Fruit fly (Drosophila melanogaster) whole organism, prepupa: ENCODE measurements around the gene CG7556.

ENCODE experiments used
- CG10669 ChIP-seq: fragments of 200-800 bp; sonication (Bioruptor generic); optimal IDR thresholded peaks from 3 replicates; lab custom pipeline; 2018; ENCODE audit warnings: missing biosample characterization, mild to moderate bottlenecking, missing genetic modification characterization, moderate library complexity
- CG11762 ChIP-seq: fragments of 200-800 bp; sonication (Bioruptor generic); optimal IDR thresholded peaks from 3 replicates; lab custom pipeline; 2016; ENCODE audit warnings: missing biosample characterization, missing genetic modification characterization; ENCODE audit not compliant: insufficient read depth
- CG6276 ChIP-seq: fragments of 200-800 bp; sonication (Bioruptor generic); optimal IDR thresholded peaks from 2 replicates; lab custom pipeline; 2017; ENCODE audit warnings: missing biosample characterization, mild to moderate bottlenecking, missing genetic modification characterization
- CG6792 ChIP-seq: fragments of 200-800 bp; sonication (Bioruptor generic); optimal IDR thresholded peaks from 3 replicates; lab custom pipeline; 2016; ENCODE audit warnings: missing biosample characterization, missing genetic modification characterization
- Hr39 ChIP-seq: fragments of 200-800 bp; sonication (Bioruptor generic); optimal IDR thresholded peaks from 2 replicates; lab custom pipeline; 2016; ENCODE audit warnings: missing biosample characterization, missing genetic modification characterization
- Hr4 ChIP-seq: fragments of 200-800 bp; sonication (Bioruptor generic); optimal IDR thresholded peaks from 3 replicates; lab custom pipeline; 2016; ENCODE audit warnings: missing biosample characterization, missing genetic modification characterization
- Sox14 ChIP-seq: fragments of 200-800 bp; sonication (Bioruptor generic); optimal IDR thresholded peaks from 3 replicates; lab custom pipeline; 2016; ENCODE audit warnings: missing biosample characterization, missing genetic modification characterization
- acj6 ChIP-seq: fragments of 200-800 bp; sonication (Bioruptor generic); optimal IDR thresholded peaks from 3 replicates; lab custom pipeline; 2016; ENCODE audit warnings: missing biosample characterization, missing genetic modification characterization
- net ChIP-seq: fragments of 200-800 bp; sonication (Bioruptor generic); optimal IDR thresholded peaks from 3 replicates; lab custom pipeline; 2016; ENCODE audit warnings: missing biosample characterization, missing genetic modification characterization
- salr ChIP-seq, 2 experiments: fragments of 200-800 bp; sonication (Bioruptor generic); optimal IDR thresholded peaks; 3 replicates each; lab custom pipeline; 2016 to 2018; ENCODE audit warnings: missing biosample characterization in 2 of 2, missing genetic modification characterization in 2 of 2, mild to moderate bottlenecking in 1 of 2
- vri ChIP-seq: fragments of 200-800 bp; sonication (Bioruptor generic); optimal IDR thresholded peaks from 3 replicates; lab custom pipeline; 2016; ENCODE audit warnings: missing biosample characterization, mild to moderate bottlenecking, missing genetic modification characterization

DNA sequence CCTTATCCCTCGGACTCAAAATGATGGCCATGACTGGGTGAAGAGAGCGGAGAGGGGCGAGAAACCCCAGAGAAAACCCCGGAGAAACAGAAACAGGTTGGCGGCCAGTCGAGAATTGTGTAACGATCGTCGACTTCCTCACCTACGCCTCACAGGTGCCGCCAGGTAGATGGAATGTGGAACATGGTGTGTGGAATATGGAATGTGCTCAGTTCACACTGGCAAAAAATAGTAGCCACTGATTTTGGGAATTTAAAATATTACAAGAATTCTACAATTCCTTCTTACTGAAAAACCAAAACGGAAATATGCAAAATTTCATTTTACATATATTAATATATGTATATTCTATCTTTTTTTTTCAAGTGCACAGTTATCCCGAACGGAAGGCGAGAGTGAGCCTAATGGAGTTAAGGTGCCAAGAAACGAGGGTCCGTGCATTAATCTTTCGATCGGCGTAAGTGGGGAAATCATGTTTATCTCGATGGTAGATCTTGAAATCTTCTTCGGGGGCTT is 23.6 kb downstream of the CG7556 start:
- TF ChIP-seq CG10669 (GFP tag; lab: Kevin White, UChicago) (peak; percentile 88), net (GFP tag; lab: Kevin White, UChicago) (peak; percentile 84), Sox14 (GFP tag; lab: Kevin White, UChicago) (peak; percentile 73), CG6276 (peak; percentile 68), CG11762 (GFP tag; lab: Kevin White, UChicago) (peak; percentile 78), vri (GFP tag; lab: Kevin White, UChicago) (peak; percentile 91), salr (GFP tag; optimal IDR thresholded peaks at IDR 0.05; lab: Kevin White, UChicago) (peak; percentile 68 to 75), CG6792 (GFP tag; lab: Kevin White, UChicago) (peak; percentile 90), acj6 (GFP tag; lab: Kevin White, UChicago) (peak; percentile 89), Hr39 (GFP tag; lab: Kevin White, UChicago) (peak; percentile 64), Hr4 (GFP tag; lab: Kevin White, UChicago) (peak; percentile 48)
